Worm (Caenorhabditis elegans): ENCODE measurements around the gene M04D8.5.

DNA sequence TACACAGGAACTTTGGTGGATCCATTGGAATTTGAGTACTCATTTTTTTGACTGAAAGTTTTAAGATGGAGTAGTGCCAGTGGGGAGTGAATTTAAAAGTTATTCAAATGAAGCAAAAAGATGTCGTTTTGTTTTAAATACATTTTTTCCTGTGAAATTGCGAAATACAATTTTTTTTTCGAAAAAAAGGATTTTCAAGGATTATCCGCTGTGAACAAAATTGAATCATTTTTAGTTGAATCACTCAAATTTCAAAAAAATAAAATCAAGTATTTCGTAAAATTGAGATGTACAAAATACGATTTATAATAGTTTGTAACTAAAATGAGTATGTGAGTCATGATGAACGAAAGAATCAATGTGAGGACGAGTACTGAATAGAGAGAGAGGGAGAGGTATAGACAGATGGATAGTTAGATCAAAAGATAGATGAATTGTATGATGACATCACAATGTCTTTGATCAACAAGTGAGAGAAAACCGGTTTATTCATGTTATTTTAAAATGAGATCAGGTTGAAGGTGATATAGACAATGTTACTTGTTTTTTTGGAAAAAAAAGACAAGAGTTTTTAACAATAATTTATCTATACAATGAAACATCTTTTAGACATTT, 26.3 kb downstream of the M04D8.5 start, which contains the start of gene C05B5.8:
- TF ChIP-seq lin-13 (tag; optimal IDR thresholded peaks at IDR 0.05) (no peak), elt-1 (tag; optimal IDR thresholded peaks at IDR 0.05; ENCODE audit: borderline replicate concordance, insufficient read depth) (no peak), elt-3 (tag; optimal IDR thresholded peaks at IDR 0.05) (no peak), snpc-4 (tag; optimal IDR thresholded peaks at IDR 0.05) (no peak), nhr-76 (tag; optimal IDR thresholded peaks at IDR 0.05) (no peak)

All from whole organism, mixed stage, embryonic.